Worm (Caenorhabditis elegans) whole organism, early embryonic: ENCODE results near the gene K09E4.1.

Experiments
- B0310.2 ChIP-seq: sonication (generic microtip); optimal IDR thresholded peaks from 2 replicates; lab custom pipeline; 2016; ENCODE audit warnings: mild to moderate bottlenecking, missing genetic modification characterization, missing compliant biosample characterization
- ama-1 ChIP-seq: fragments of 150-350 bp; optimal IDR thresholded peaks from 2 replicates; lab custom pipeline; 2014
- ceh-13 ChIP-seq: fragments of 200-800 bp; sonication (Bioruptor generic); optimal IDR thresholded peaks from 2 replicates; lab custom pipeline; 2018; ENCODE audit warnings: mild to moderate bottlenecking, missing genetic modification characterization, missing compliant biosample characterization
- ceh-36 ChIP-seq: sonication (generic microtip); optimal IDR thresholded peaks from 2 replicates; lab custom pipeline; 2016; ENCODE audit warnings: missing genetic modification characterization, inconsistent platforms, missing compliant biosample characterization
- ets-7 ChIP-seq: sonication (generic microtip); optimal IDR thresholded peaks from 2 replicates; lab custom pipeline; 2016; ENCODE audit warnings: missing genotype, missing genetic modification characterization, missing compliant biosample characterization
- flt-1 ChIP-seq: fragments of 200-800 bp; sonication (Bioruptor generic); IDR thresholded peaks from 2 replicates; pipeline ENCODE4 v1.3.6; 2022; ENCODE audit warnings: missing genetic modification characterization, missing compliant biosample characterization
- hmg-4 ChIP-seq: fragments of 200-800 bp; sonication (Bioruptor generic); optimal IDR thresholded peaks from 2 replicates; lab custom pipeline; 2018; ENCODE audit warnings: mild to moderate bottlenecking, missing genetic modification characterization, missing compliant biosample characterization
- hnd-1 ChIP-seq: sonication (generic microtip); optimal IDR thresholded peaks from 2 replicates; lab custom pipeline; 2016; ENCODE audit warnings: missing genetic modification characterization, missing compliant biosample characterization
- pes-1 ChIP-seq: fragments of 200-800 bp; sonication (Bioruptor generic); IDR thresholded peaks from 2 replicates; pipeline ENCODE4 v1.3.6; 2022; ENCODE audit warnings: missing genetic modification reagents, missing genetic modification characterization, missing compliant biosample characterization
- scrt-1 ChIP-seq: fragments of 200-800 bp; sonication (Bioruptor generic); IDR thresholded peaks from 2 replicates; pipeline ENCODE4 v1.3.6; 2022; ENCODE audit warnings: missing genetic modification characterization, missing compliant biosample characterization

DNA sequence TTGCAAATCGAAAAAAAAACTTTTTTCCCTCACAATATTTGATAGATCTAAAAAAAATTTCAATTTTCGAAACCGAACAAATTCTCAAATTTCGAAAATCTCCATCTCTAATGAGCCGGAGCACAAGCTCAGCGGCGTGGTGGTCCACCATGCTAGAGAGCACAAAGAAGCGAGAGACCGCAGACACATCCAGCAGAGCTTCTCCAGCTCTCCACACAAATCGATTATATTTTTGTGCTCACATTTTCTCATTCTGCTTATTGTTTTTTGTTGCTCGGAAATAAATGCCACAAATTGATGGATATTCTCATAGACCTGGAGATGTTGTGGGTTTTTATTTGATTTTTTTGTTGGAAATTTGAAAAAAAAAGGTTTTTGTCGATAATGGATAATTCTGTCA, 35.5 kb upstream of the K09E4.1 start:
- TF ChIP-seq flt-1 (GFP tag; lab: Robert Waterston, UW): no peak
- TF ChIP-seq ceh-36 (tag; lab: Kevin White, UChicago): no peak
- no peak for TF ChIP-seq ets-7 (tag; lab: Kevin White, UChicago)
- TF ChIP-seq ama-1 (lab: Kevin White, UChicago): no peak
- TF ChIP-seq pes-1 (GFP tag; lab: Robert Waterston, UW): no peak
- TF ChIP-seq scrt-1: no peak
- no peak for TF ChIP-seq hnd-1
- TF ChIP-seq B0310.2 (tag; lab: Kevin White, UChicago): no peak
- no peak for TF ChIP-seq hmg-4 (GFP tag; lab: Kevin White, UChicago)
- TF ChIP-seq ceh-13 (GFP tag; lab: Kevin White, UChicago): no peak
